Fruit fly (Drosophila melanogaster) whole organism, embryonic: ENCODE measurements around the gene Eno.

ENCODE experiments used
- ATbp ChIP-seq: fragments of 200-800 bp; sonication (Bioruptor generic); optimal IDR thresholded peaks from 2 replicates; lab custom pipeline; 2017; ENCODE audit warnings: missing biosample characterization, mild to moderate bottlenecking, missing genetic modification characterization, missing genetic modification reagents
- Abd-B ChIP-seq: fragments of 200-800 bp; sonication (Bioruptor generic); optimal IDR thresholded peaks from 2 replicates; lab custom pipeline; 2018; ENCODE audit warnings: missing biosample characterization, mild to moderate bottlenecking, missing genetic modification characterization, moderate library complexity
- Ada2b ChIP-seq: fragments of 200-800 bp; sonication (Bioruptor generic); IDR thresholded peaks from 2 replicates; pipeline ENCODE4 v1.3.6; 2022; ENCODE audit warnings: missing biosample characterization, missing genetic modification characterization
- CG10147 ChIP-seq: fragments of 200-800 bp; sonication (Bioruptor generic); optimal IDR thresholded peaks from 2 replicates; lab custom pipeline; 2019; ENCODE audit warnings: missing biosample characterization, mild to moderate bottlenecking, missing genetic modification characterization, moderate library complexity
- CG10267 ChIP-seq: fragments of 200-800 bp; sonication (Bioruptor generic); optimal IDR thresholded peaks from 2 replicates; lab custom pipeline; 2018; ENCODE audit warnings: missing biosample characterization, mild to moderate bottlenecking, missing genetic modification characterization, moderate library complexity
- CG11247 ChIP-seq: fragments of 200-800 bp; sonication (Bioruptor generic); IDR thresholded peaks from 2 replicates; pipeline ENCODE4 v1.3.6; 2022; ENCODE audit warnings: missing biosample characterization, missing genetic modification characterization
- CG12236 ChIP-seq: fragments of 200-800 bp; sonication (Bioruptor generic); optimal IDR thresholded peaks from 2 replicates; lab custom pipeline; 2016; ENCODE audit warnings: missing biosample characterization, missing genetic modification characterization
- CG12942 ChIP-seq: fragments of 200-800 bp; sonication (Bioruptor generic); optimal IDR thresholded peaks from 3 replicates; lab custom pipeline; 2016; ENCODE audit warnings: missing biosample characterization, missing genetic modification characterization
- CG14050 ChIP-seq: fragments of 200-800 bp; sonication (Bioruptor generic); IDR thresholded peaks from 3 replicates; pipeline ENCODE4 v1.3.6; 2022; ENCODE audit warnings: missing biosample characterization, missing genetic modification characterization
- CG18262 ChIP-seq: fragments of 200-800 bp; optimal IDR thresholded peaks from 3 replicates; lab custom pipeline; 2019; ENCODE audit warnings: missing biosample characterization, mild to moderate bottlenecking, missing genetic modification characterization, moderate library complexity
- CG30431 ChIP-seq: fragments of 200-800 bp; sonication (Bioruptor generic); optimal IDR thresholded peaks from 2 replicates; lab custom pipeline; 2017; ENCODE audit warnings: missing biosample characterization, missing genetic modification characterization
- CG3163 ChIP-seq: fragments of 200-800 bp; sonication (Bioruptor generic); optimal IDR thresholded peaks from 3 replicates; lab custom pipeline; 2016; ENCODE audit warnings: missing biosample characterization, missing genetic modification characterization
- CG3407 ChIP-seq: fragments of 200-800 bp; sonication (Bioruptor generic); optimal IDR thresholded peaks from 2 replicates; lab custom pipeline; 2018; ENCODE audit warnings: missing biosample characterization, mild to moderate bottlenecking, missing genetic modification characterization
- CG34422 ChIP-seq: fragments of 200-800 bp; sonication (Bioruptor generic); IDR thresholded peaks from 3 replicates; pipeline ENCODE4 v1.3.6; 2022; ENCODE audit warnings: missing biosample characterization, missing genetic modification characterization
- CG3995 ChIP-seq: fragments of 200-800 bp; sonication (Bioruptor generic); optimal IDR thresholded peaks from 3 replicates; lab custom pipeline; 2016; ENCODE audit warnings: missing biosample characterization, missing genetic modification characterization
- CG4424 ChIP-seq: fragments of 200-800 bp; sonication (Bioruptor generic); optimal IDR thresholded peaks from 3 replicates; lab custom pipeline; 2016; ENCODE audit warnings: missing biosample characterization, missing genetic modification characterization
- CG4820 ChIP-seq: fragments of 200-800 bp; sonication (Bioruptor generic); optimal IDR thresholded peaks from 3 replicates; lab custom pipeline; 2016; ENCODE audit warnings: missing biosample characterization, missing genetic modification characterization
- CG7357 ChIP-seq: fragments of 200-800 bp; sonication (Bioruptor generic); IDR thresholded peaks from 3 replicates; pipeline ENCODE4 v1.3.6; 2022; ENCODE audit warnings: missing biosample characterization, missing genetic modification characterization
- CG7839 ChIP-seq: fragments of 200-800 bp; sonication (Bioruptor generic); optimal IDR thresholded peaks from 3 replicates; lab custom pipeline; 2018; ENCODE audit warnings: missing biosample characterization, mild to moderate bottlenecking, missing genetic modification characterization, moderate library complexity
- CG8478 ChIP-seq: fragments of >200 bp; optimal IDR thresholded peaks from 2 replicates; lab custom pipeline; 2018
- Doc2 ChIP-seq: fragments of 200-800 bp; sonication (Bioruptor generic); IDR thresholded peaks from 2 replicates; pipeline ENCODE4 v1.3.6; 2022; ENCODE audit warnings: missing biosample characterization, missing genetic modification characterization
- ERR ChIP-seq: fragments of 200-800 bp; sonication (Bioruptor generic); optimal IDR thresholded peaks from 2 replicates; lab custom pipeline; 2016; ENCODE audit warnings: missing biosample characterization, missing genetic modification characterization
- Elba2 ChIP-seq: fragments of 200-800 bp; sonication (Bioruptor generic); optimal IDR thresholded peaks from 3 replicates; lab custom pipeline; 2016; ENCODE audit warnings: missing biosample characterization, missing genetic modification characterization
- Ets65A ChIP-seq: fragments of 200-800 bp; sonication (Bioruptor generic); peaks from one replicate; lab custom pipeline; 2016; ENCODE audit warnings: missing biosample characterization, missing genetic modification characterization
- Hr39 ChIP-seq: fragments of >200 bp; optimal IDR thresholded peaks from 2 replicates; lab custom pipeline; 2017
- Hr78 ChIP-seq, 2 experiments: fragments of 200-800 bp in 1 of 2; fragments of >200 bp in 1 of 2; sonication (Bioruptor generic) in 1 of 2; optimal IDR thresholded peaks; 2 replicates each; lab custom pipeline; 2017 to 2019; ENCODE audit warnings: missing biosample characterization in 2 of 2, missing genetic modification characterization in 2 of 2, mild to moderate bottlenecking in 1 of 2, moderate library complexity in 1 of 2
- Lhr ChIP-seq: fragments of 200-800 bp; sonication (Bioruptor generic); optimal IDR thresholded peaks from 3 replicates; lab custom pipeline; 2017; ENCODE audit warnings: mild to moderate bottlenecking, missing biosample characterization, missing genetic modification reagents, missing genetic modification characterization
- MTF-1 ChIP-seq: fragments of 200-800 bp; sonication (Bioruptor generic); optimal IDR thresholded peaks from 2 replicates; lab custom pipeline; 2018; ENCODE audit warnings: missing biosample characterization, mild to moderate bottlenecking, missing genetic modification characterization, borderline replicate concordance
- Mrtf ChIP-seq: fragments of 200-800 bp; sonication (Bioruptor generic); IDR thresholded peaks from 3 replicates; pipeline ENCODE4 v1.3.6; 2022; ENCODE audit warnings: missing biosample characterization, missing genetic modification characterization
- Poxn ChIP-seq: fragments of 200-800 bp; sonication (Bioruptor generic); IDR thresholded peaks from 2 replicates; pipeline ENCODE4 v1.3.6; 2022; ENCODE audit warnings: missing biosample characterization, missing genetic modification characterization
- Xrp1 ChIP-seq: fragments of 200-800 bp; sonication (Bioruptor generic); IDR thresholded peaks from 2 replicates; pipeline ENCODE4 v1.3.6; 2022; ENCODE audit warnings: missing biosample characterization, missing genetic modification characterization
- bigmax ChIP-seq: fragments of 200-800 bp; sonication (Bioruptor generic); optimal IDR thresholded peaks from 2 replicates; lab custom pipeline; 2018; ENCODE audit warnings: missing biosample characterization, mild to moderate bottlenecking, missing genetic modification characterization
- cas ChIP-seq: fragments of 200-800 bp; sonication (Bioruptor generic); IDR thresholded peaks from 2 replicates; pipeline ENCODE4 v1.3.6; 2022; ENCODE audit warnings: missing biosample characterization, missing genetic modification characterization
- caup ChIP-seq: fragments of 200-800 bp; sonication (Bioruptor generic); optimal IDR thresholded peaks from 3 replicates; lab custom pipeline; 2017; ENCODE audit warnings: missing biosample characterization, mild to moderate bottlenecking, missing genetic modification characterization, moderate library complexity; ENCODE audit not compliant: severe bottlenecking
- cwo ChIP-seq: fragments of 200-800 bp; sonication (Bioruptor generic); optimal IDR thresholded peaks from 3 replicates; lab custom pipeline; 2017; ENCODE audit warnings: missing biosample characterization, missing genetic modification characterization, mild to moderate bottlenecking, moderate library complexity, missing genetic modification reagents
- dati ChIP-seq: fragments of 200-800 bp; sonication (Bioruptor generic); IDR thresholded peaks from 2 replicates; pipeline ENCODE4 v1.3.6; 2022; ENCODE audit warnings: missing biosample characterization, missing genetic modification characterization
- ems ChIP-seq: fragments of 200-800 bp; sonication (Bioruptor generic); optimal IDR thresholded peaks from 3 replicates; lab custom pipeline; 2016; ENCODE audit warnings: missing biosample characterization, missing genetic modification characterization
- en ChIP-seq: fragments of 200-800 bp; sonication (Bioruptor generic); optimal IDR thresholded peaks from 2 replicates; lab custom pipeline; 2016; ENCODE audit warnings: missing biosample characterization, missing genetic modification characterization
- exex ChIP-seq: fragments of 200-800 bp; sonication (Bioruptor generic); optimal IDR thresholded peaks from 4 replicates; lab custom pipeline; 2018; ENCODE audit warnings: missing biosample characterization, mild to moderate bottlenecking, missing genetic modification characterization, moderate library complexity
- grau ChIP-seq: fragments of 200-800 bp; optimal IDR thresholded peaks from 3 replicates; lab custom pipeline; 2019; ENCODE audit warnings: missing biosample characterization, mild to moderate bottlenecking, missing genetic modification characterization, moderate library complexity
- h ChIP-seq: fragments of >200 bp; optimal IDR thresholded peaks from 2 replicates; lab custom pipeline; 2017
- hbn ChIP-seq: fragments of 200-800 bp; sonication (Bioruptor generic); IDR thresholded peaks from 2 replicates; pipeline ENCODE4 v1.3.6; 2022; ENCODE audit warnings: missing biosample characterization, missing genetic modification characterization; ENCODE audit not compliant: partially characterized antibody
- kay ChIP-seq: fragments of 200-800 bp; sonication (Bioruptor generic); optimal IDR thresholded peaks from 2 replicates; lab custom pipeline; 2016; ENCODE audit warnings: missing biosample characterization, missing genetic modification characterization
- lbe ChIP-seq: fragments of 200-800 bp; sonication (Bioruptor generic); optimal IDR thresholded peaks from 2 replicates; lab custom pipeline; 2016; ENCODE audit warnings: missing biosample characterization, mild to moderate bottlenecking, missing genetic modification characterization
- maf-S ChIP-seq: fragments of 200-800 bp; sonication (Bioruptor generic); optimal IDR thresholded peaks from 2 replicates; lab custom pipeline; 2016; ENCODE audit warnings: missing biosample characterization, missing genetic modification characterization
- peb ChIP-seq: fragments of 200-800 bp; sonication (Bioruptor generic); IDR thresholded peaks from 2 replicates; pipeline ENCODE4 v1.3.6; 2022; ENCODE audit warnings: missing biosample characterization, missing genetic modification characterization
- phol ChIP-seq: fragments of 200-800 bp; sonication (Bioruptor generic); optimal IDR thresholded peaks from 3 replicates; lab custom pipeline; 2018; ENCODE audit warnings: missing biosample characterization, mild to moderate bottlenecking, missing genetic modification characterization, moderate library complexity
- pnt ChIP-seq: fragments of 200-800 bp; sonication (Bioruptor generic); optimal IDR thresholded peaks from 3 replicates; lab custom pipeline; 2016; ENCODE audit warnings: missing biosample characterization, missing genetic modification characterization
- pum ChIP-seq: fragments of 200-800 bp; sonication (Bioruptor generic); optimal IDR thresholded peaks from 2 replicates; lab custom pipeline; 2016; ENCODE audit warnings: missing biosample characterization, missing genetic modification characterization
- pzg ChIP-seq: fragments of 200-800 bp; sonication (Bioruptor generic); optimal IDR thresholded peaks from 3 replicates; lab custom pipeline; 2018; ENCODE audit warnings: missing biosample characterization, mild to moderate bottlenecking, missing genetic modification characterization, moderate library complexity
- sisA ChIP-seq: fragments of 200-800 bp; sonication (Bioruptor generic); IDR thresholded peaks from 2 replicates; pipeline ENCODE4 v1.3.6; 2022; ENCODE audit warnings: missing biosample characterization, missing genetic modification characterization
- ttk ChIP-seq: fragments of 200-800 bp; sonication (Bioruptor generic); IDR thresholded peaks from 2 replicates; pipeline ENCODE4 v2.1.2; 2022; ENCODE audit warnings: missing biosample characterization, missing genetic modification characterization
- tup ChIP-seq: fragments of 200-800 bp; sonication (Bioruptor generic); optimal IDR thresholded peaks from 2 replicates; lab custom pipeline; 2016; ENCODE audit warnings: missing biosample characterization, mild to moderate bottlenecking, missing genetic modification characterization, moderate library complexity

The Eno gene

dm6 chr2L:1738054-1738453, 8.6 kb upstream of the Eno start (continued):
- TF ChIP-seq peb (GFP tag; lab: Robert Waterston, UW) (no peak), ATbp (peak; percentile 44), CG11247 (GFP tag; lab: Robert Waterston, UW) (no peak), Lhr (GFP tag; lab: Kevin White, UChicago) (peak; percentile 4), grau (tag; lab: Kevin White, UChicago) (peak; percentile 20), h (lab: Kevin White, UChicago) (no peak), CG12942 (GFP tag; lab: Kevin White, UChicago) (no peak), Poxn (GFP tag; lab: Robert Waterston, UW) (no peak), maf-S (GFP tag; lab: Kevin White, UChicago) (no peak), Hr78 (GFP tag; optimal IDR thresholded peaks at IDR 0.05; lab: Kevin White, UChicago) (peak in 1 of 2 experiments; percentile 57), kay (GFP tag; lab: Kevin White, UChicago) (no peak), CG18262 (tag; lab: Kevin White, UChicago) (peak; percentile 48), CG4820 (GFP tag; lab: Kevin White, UChicago) (no peak), CG3995 (GFP tag; lab: Kevin White, UChicago) (no peak), phol (tag; lab: Kevin White, UChicago) (peak; percentile 62), CG3407 (GFP tag; lab: Kevin White, UChicago) (peak; percentile 31), CG8478 (lab: Kevin White, UChicago) (no peak), exex (tag; lab: Kevin White, UChicago) (no peak), Xrp1 (GFP tag; lab: Robert Waterston, UW) (peak; percentile 30; the same call in 1 of the 2 replicates), ems (GFP tag; lab: Kevin White, UChicago) (no peak), CG10267 (tag; lab: Kevin White, UChicago) (peak; percentile 19), MTF-1 (GFP tag; lab: Kevin White, UChicago) (no peak), cwo (GFP tag; lab: Kevin White, UChicago) (no peak), Ada2b (GFP tag; lab: Robert Waterston, UW) (no peak), hbn (GFP tag; lab: Robert Waterston, UW) (no peak), Elba2 (no peak), CG4424 (GFP tag; lab: Kevin White, UChicago) (peak; percentile 18), ttk (GFP tag; lab: Robert Waterston, UW) (no peak), pum (no peak), CG3163 (GFP tag; lab: Kevin White, UChicago) (no peak), sisA (no peak; the same call in 1 of the 2 replicates), caup (GFP tag; lab: Kevin White, UChicago) (no peak), CG10147 (GFP tag; lab: Kevin White, UChicago) (no peak), cas (GFP tag; lab: Robert Waterston, UW) (no peak), CG30431 (no peak), lbe (GFP tag; lab: Kevin White, UChicago) (no peak), ERR (GFP tag; lab: Kevin White, UChicago) (no peak), CG7839 (tag; lab: Kevin White, UChicago) (peak; percentile 28), en (GFP tag; lab: Kevin White, UChicago) (no peak), tup (GFP tag; lab: Kevin White, UChicago) (no peak), Ets65A (no peak), Hr39 (lab: Kevin White, UChicago) (no peak), Mrtf (GFP tag; lab: Robert Waterston, UW) (no peak), CG14050 (no peak), Doc2 (GFP tag; lab: Robert Waterston, UW) (no peak), CG7357 (no peak), CG12236 (no peak), Abd-B (no peak), pzg (no peak), bigmax (GFP tag; lab: Kevin White, UChicago) (no peak), pnt (no peak), CG34422 (GFP tag; lab: Robert Waterston, UW) (0 out of 3 replicates have a peak, but pooled peaks have one; percentile 33), dati (no peak)
